Fruit fly (Drosophila melanogaster) whole organism, prepupa: ENCODE results near the gene Kaz1-ORFB.

Experiments used
- CG11294 ChIP-seq: fragments of 200-800 bp; sonication (Bioruptor generic); IDR thresholded peaks from 2 replicates; pipeline ENCODE4 v1.3.6; 2022; ENCODE audit warnings: missing biosample characterization, missing genetic modification characterization
- CG11762 ChIP-seq: fragments of 200-800 bp; sonication (Bioruptor generic); optimal IDR thresholded peaks from 3 replicates; lab custom pipeline; 2016; ENCODE audit warnings: missing biosample characterization, missing genetic modification characterization; ENCODE audit not compliant: insufficient read depth
- CG15336 ChIP-seq: fragments of 200-800 bp; sonication (Bioruptor generic); IDR thresholded peaks from 2 replicates; pipeline ENCODE4 v1.3.6; 2022; ENCODE audit warnings: missing biosample characterization, missing genetic modification characterization
- CG1621 ChIP-seq: fragments of 200-800 bp; sonication (Bioruptor generic); optimal IDR thresholded peaks from 3 replicates; lab custom pipeline; 2018; ENCODE audit warnings: missing biosample characterization, mild to moderate bottlenecking, missing genetic modification characterization
- CG3032 ChIP-seq: fragments of 200-800 bp; optimal IDR thresholded peaks from 2 replicates; lab custom pipeline; 2019; ENCODE audit warnings: missing biosample characterization, mild to moderate bottlenecking, missing genetic modification characterization, moderate library complexity
- CG31627 ChIP-seq: fragments of 200-800 bp; sonication (Bioruptor generic); optimal IDR thresholded peaks from 3 replicates; lab custom pipeline; 2016; ENCODE audit warnings: missing biosample characterization, missing genetic modification characterization
- CG32006 ChIP-seq: fragments of 200-800 bp; sonication (Bioruptor generic); optimal IDR thresholded peaks from 3 replicates; lab custom pipeline; 2017; ENCODE audit warnings: missing biosample characterization, mild to moderate bottlenecking, missing genetic modification characterization
- CG34406 ChIP-seq: fragments of 200-800 bp; sonication (Bioruptor generic); optimal IDR thresholded peaks from 3 replicates; lab custom pipeline; 2016; ENCODE audit warnings: missing biosample characterization, missing genetic modification characterization
- CG3919 ChIP-seq: fragments of 200-800 bp; sonication (Bioruptor generic); optimal IDR thresholded peaks from 3 replicates; lab custom pipeline; 2016; ENCODE audit warnings: missing biosample characterization, missing genetic modification characterization
- CG6163 ChIP-seq: fragments of 200-800 bp; sonication (Bioruptor generic); IDR thresholded peaks from 3 replicates; pipeline ENCODE4 v1.3.6; 2022; ENCODE audit warnings: missing biosample characterization, missing genetic modification characterization
- CG6792 ChIP-seq: fragments of 200-800 bp; sonication (Bioruptor generic); optimal IDR thresholded peaks from 3 replicates; lab custom pipeline; 2016; ENCODE audit warnings: missing biosample characterization, missing genetic modification characterization
- CG6808 ChIP-seq: fragments of 200-800 bp; sonication (Bioruptor generic); optimal IDR thresholded peaks from 3 replicates; lab custom pipeline; 2017; ENCODE audit warnings: missing biosample characterization, missing genetic modification characterization, mild to moderate bottlenecking, moderate library complexity, missing genetic modification reagents
- CG6854 ChIP-seq: fragments of 200-800 bp; sonication (Bioruptor generic); optimal IDR thresholded peaks from 2 replicates; lab custom pipeline; 2017; ENCODE audit warnings: missing biosample characterization, mild to moderate bottlenecking, missing genetic modification characterization
- CG7368 ChIP-seq: fragments of 200-800 bp; sonication (Bioruptor generic); optimal IDR thresholded peaks from 3 replicates; lab custom pipeline; 2016; ENCODE audit warnings: missing biosample characterization, missing genetic modification characterization
- CG8119 ChIP-seq: fragments of 200-800 bp; sonication (Bioruptor generic); IDR thresholded peaks from 3 replicates; pipeline ENCODE4 v1.3.6; 2022; ENCODE audit warnings: missing biosample characterization, missing genetic modification characterization
- CG8319 ChIP-seq: fragments of 200-800 bp; sonication (Bioruptor generic); optimal IDR thresholded peaks from 3 replicates; lab custom pipeline; 2016; ENCODE audit warnings: missing biosample characterization, missing genetic modification characterization
- CG8632 ChIP-seq: fragments of 200-800 bp; sonication (Bioruptor generic); optimal IDR thresholded peaks from 3 replicates; lab custom pipeline; 2016; ENCODE audit warnings: missing biosample characterization, missing genetic modification characterization
- CG9139 ChIP-seq: fragments of 200-800 bp; sonication (Bioruptor generic); optimal IDR thresholded peaks from 3 replicates; lab custom pipeline; 2017; ENCODE audit warnings: missing biosample characterization, mild to moderate bottlenecking, missing genetic modification characterization
- Eip75B ChIP-seq: fragments of 200-800 bp; sonication (Bioruptor generic); optimal IDR thresholded peaks from 3 replicates; lab custom pipeline; 2016; ENCODE audit warnings: missing biosample characterization, missing genetic modification characterization
- Eip78C ChIP-seq: fragments of 200-800 bp; sonication (Bioruptor generic); peaks from one replicate; lab custom pipeline; 2016; ENCODE audit warnings: missing biosample characterization, missing genetic modification characterization
- Eip93F ChIP-seq: fragments of 200-800 bp; sonication (Bioruptor generic); optimal IDR thresholded peaks from 2 replicates; lab custom pipeline; 2016; ENCODE audit warnings: missing biosample characterization, mild to moderate bottlenecking, missing genetic modification characterization
- Ets21C ChIP-seq: fragments of 200-800 bp; sonication (Bioruptor generic); optimal IDR thresholded peaks from 3 replicates; lab custom pipeline; 2016; ENCODE audit warnings: missing biosample characterization, missing genetic modification characterization
- Ets96B ChIP-seq: fragments of 200-800 bp; optimal IDR thresholded peaks from 2 replicates; lab custom pipeline; 2019; ENCODE audit warnings: missing biosample characterization, mild to moderate bottlenecking, missing genetic modification characterization, moderate library complexity
- Gug ChIP-seq: fragments of 200-800 bp; sonication (Bioruptor generic); IDR thresholded peaks from 2 replicates; pipeline ENCODE4 v1.3.6; 2022; ENCODE audit warnings: missing biosample characterization, missing genetic modification characterization
- Hr39 ChIP-seq: fragments of 200-800 bp; sonication (Bioruptor generic); optimal IDR thresholded peaks from 2 replicates; lab custom pipeline; 2016; ENCODE audit warnings: missing biosample characterization, missing genetic modification characterization
- Hr4 ChIP-seq: fragments of 200-800 bp; sonication (Bioruptor generic); optimal IDR thresholded peaks from 3 replicates; lab custom pipeline; 2016; ENCODE audit warnings: missing biosample characterization, missing genetic modification characterization
- Lpt ChIP-seq: fragments of 200-800 bp; sonication (Bioruptor generic); optimal IDR thresholded peaks from 3 replicates; lab custom pipeline; 2016; ENCODE audit warnings: missing biosample characterization, missing genetic modification characterization
- Met ChIP-seq: fragments of 200-800 bp; sonication (Bioruptor generic); optimal IDR thresholded peaks from 3 replicates; lab custom pipeline; 2016; ENCODE audit warnings: missing biosample characterization, missing genetic modification characterization
- OdsH ChIP-seq: fragments of 200-800 bp; sonication (Bioruptor generic); optimal IDR thresholded peaks from 3 replicates; lab custom pipeline; 2016; ENCODE audit warnings: missing biosample characterization, missing genetic modification characterization
- Smox ChIP-seq: fragments of 200-800 bp; sonication (Bioruptor generic); optimal IDR thresholded peaks from 3 replicates; lab custom pipeline; 2016; ENCODE audit warnings: missing biosample characterization, missing genetic modification characterization
- Sox102F ChIP-seq: fragments of 200-800 bp; sonication (Bioruptor generic); optimal IDR thresholded peaks from 2 replicates; lab custom pipeline; 2016; ENCODE audit warnings: missing biosample characterization, mild to moderate bottlenecking, missing genetic modification characterization
- Sox15 ChIP-seq: fragments of 200-800 bp; sonication (Bioruptor generic); optimal IDR thresholded peaks from 3 replicates; lab custom pipeline; 2016; ENCODE audit warnings: missing biosample characterization, missing genetic modification characterization
- acj6 ChIP-seq: fragments of 200-800 bp; sonication (Bioruptor generic); optimal IDR thresholded peaks from 3 replicates; lab custom pipeline; 2016; ENCODE audit warnings: missing biosample characterization, missing genetic modification characterization
- cyc ChIP-seq: fragments of 200-800 bp; sonication (Bioruptor generic); optimal IDR thresholded peaks from 3 replicates; lab custom pipeline; 2016; ENCODE audit warnings: missing biosample characterization, missing genetic modification characterization
- dac ChIP-seq: fragments of 200-800 bp; sonication (Bioruptor generic); optimal IDR thresholded peaks from 2 replicates; lab custom pipeline; 2017; ENCODE audit warnings: missing biosample characterization, mild to moderate bottlenecking, missing genetic modification characterization
- dsx ChIP-seq: fragments of 200-800 bp; optimal IDR thresholded peaks from 3 replicates; lab custom pipeline; 2019; ENCODE audit warnings: missing biosample characterization, mild to moderate bottlenecking, missing genetic modification characterization, moderate library complexity; ENCODE audit not compliant: poor library complexity, severe bottlenecking
- eg ChIP-seq: fragments of 200-800 bp; sonication (Bioruptor generic); IDR thresholded peaks from 3 replicates; pipeline ENCODE4 v1.3.6; 2022; ENCODE audit warnings: missing biosample characterization, missing genetic modification characterization
- esn ChIP-seq: fragments of 200-800 bp; sonication (Bioruptor generic); optimal IDR thresholded peaks from 2 replicates; lab custom pipeline; 2016; ENCODE audit warnings: missing biosample characterization, mild to moderate bottlenecking, missing genetic modification characterization, moderate library complexity
- fd85E ChIP-seq: fragments of 200-800 bp; sonication (Bioruptor generic); optimal IDR thresholded peaks from 3 replicates; lab custom pipeline; 2016; ENCODE audit warnings: missing biosample characterization, missing genetic modification characterization
- fkh ChIP-seq: fragments of 200-800 bp; sonication (Bioruptor generic); optimal IDR thresholded peaks from 3 replicates; lab custom pipeline; 2017; ENCODE audit warnings: missing biosample characterization, mild to moderate bottlenecking, missing genetic modification characterization, moderate library complexity
- lz ChIP-seq: fragments of 200-800 bp; sonication (Bioruptor generic); optimal IDR thresholded peaks from 3 replicates; lab custom pipeline; 2016; ENCODE audit warnings: missing biosample characterization, missing genetic modification characterization
- net ChIP-seq: fragments of 200-800 bp; sonication (Bioruptor generic); optimal IDR thresholded peaks from 3 replicates; lab custom pipeline; 2016; ENCODE audit warnings: missing biosample characterization, missing genetic modification characterization
- pdm3 ChIP-seq: fragments of 200-800 bp; sonication (Bioruptor generic); optimal IDR thresholded peaks from 3 replicates; lab custom pipeline; 2016; ENCODE audit warnings: missing biosample characterization, missing genetic modification characterization
- salr ChIP-seq, 2 experiments: fragments of 200-800 bp; sonication (Bioruptor generic); optimal IDR thresholded peaks; 3 replicates each; lab custom pipeline; 2016 to 2018; ENCODE audit warnings: missing biosample characterization in 2 of 2, missing genetic modification characterization in 2 of 2, mild to moderate bottlenecking in 1 of 2
- spab ChIP-seq: fragments of 200-800 bp; sonication (Bioruptor generic); optimal IDR thresholded peaks from 2 replicates; lab custom pipeline; 2017; ENCODE audit warnings: missing biosample characterization, mild to moderate bottlenecking, missing genetic modification characterization, missing genetic modification reagents
- ss ChIP-seq, 2 experiments: fragments of 200-800 bp; sonication (Bioruptor generic); optimal IDR thresholded peaks; 2 replicates in 1 of 2; 3 replicates in 1 of 2; lab custom pipeline; 2017 to 2018; ENCODE audit warnings: mild to moderate bottlenecking in 2 of 2, missing biosample characterization in 2 of 2, missing genetic modification characterization in 2 of 2, moderate library complexity in 1 of 2
- svp ChIP-seq: fragments of 200-800 bp; sonication (Bioruptor generic); peaks from one replicate; lab custom pipeline; 2016; ENCODE audit warnings: missing biosample characterization, missing genetic modification characterization
- topi ChIP-seq: fragments of 200-800 bp; sonication (Bioruptor generic); optimal IDR thresholded peaks from 3 replicates; lab custom pipeline; 2016; ENCODE audit warnings: missing biosample characterization, missing genetic modification characterization
- vri ChIP-seq: fragments of 200-800 bp; sonication (Bioruptor generic); optimal IDR thresholded peaks from 3 replicates; lab custom pipeline; 2016; ENCODE audit warnings: missing biosample characterization, mild to moderate bottlenecking, missing genetic modification characterization

Kaz1-ORFB gene

dm6 chr3L:177938-178337 is 38.5 kb upstream of the Kaz1-ORFB start:
- TF ChIP-seq fkh (GFP tag; lab: Kevin White, UChicago) (peak; percentile 11), CG8119 (no peak), CG1621 (tag; lab: Kevin White, UChicago) (peak; percentile 83), dsx (GFP tag; lab: Kevin White, UChicago) (peak; percentile 9), eg (0 out of 3 replicates have a peak, but pooled peaks have one; percentile 28), ss (GFP tag; optimal IDR thresholded peaks at IDR 0.05; lab: Kevin White, UChicago) (peak; percentile 23 to 62), Eip78C (GFP tag; lab: Kevin White, UChicago) (peak; percentile 46), topi (GFP tag; lab: Kevin White, UChicago) (no peak)

- TF ChIP-seq Eip75B, result no peak
- no peak for TF ChIP-seq topi (GFP tag; lab: Kevin White, UChicago)
- TF ChIP-seq dac (GFP tag; lab: Kevin White, UChicago), result no peak
- TF ChIP-seq Gug (GFP tag; lab: Robert Waterston, UW), result no peak
- no peak for TF ChIP-seq CG32006
- 0 out of 3 replicates have a peak, but pooled peaks have one; percentile 16 for TF ChIP-seq eg
- TF ChIP-seq CG6854 (GFP tag; lab: Kevin White, UChicago), result peak; percentile 17
- no peak for TF ChIP-seq Ets96B
- TF ChIP-seq CG8319 (GFP tag; lab: Kevin White, UChicago), result no peak
- TF ChIP-seq acj6 (GFP tag; lab: Kevin White, UChicago), result no peak
- no peak for TF ChIP-seq CG1621 (tag; lab: Kevin White, UChicago)
- TF ChIP-seq Smox (GFP tag; lab: Kevin White, UChicago), result no peak
- TF ChIP-seq vri, result peak; percentile 68
- TF ChIP-seq CG6808 (GFP tag; lab: Kevin White, UChicago), result no peak
- TF ChIP-seq CG15336 (GFP tag; lab: Robert Waterston, UW), result no peak
- no peak for TF ChIP-seq salr (GFP tag; optimal IDR thresholded peaks at IDR 0.05; lab: Kevin White, UChicago)
- TF ChIP-seq Met (GFP tag; lab: Kevin White, UChicago), result no peak
- TF ChIP-seq Hr4, result no peak
- no peak for TF ChIP-seq Sox102F
- peak; percentile 21 for TF ChIP-seq Lpt (GFP tag; lab: Kevin White, UChicago)
- no peak for TF ChIP-seq ss (GFP tag; optimal IDR thresholded peaks at IDR 0.05; lab: Kevin White, UChicago)
- TF ChIP-seq Ets21C (GFP tag; lab: Kevin White, UChicago), result no peak
- no peak for TF ChIP-seq pdm3 (GFP tag; lab: Kevin White, UChicago)
- TF ChIP-seq lz (GFP tag; lab: Kevin White, UChicago), result no peak
- TF ChIP-seq CG8632 (GFP tag; lab: Kevin White, UChicago), result no peak
- TF ChIP-seq Sox15 (GFP tag; lab: Kevin White, UChicago), result no peak
- TF ChIP-seq CG31627 (GFP tag; lab: Kevin White, UChicago), result no peak
- TF ChIP-seq Eip78C (GFP tag; lab: Kevin White, UChicago), result no peak
- TF ChIP-seq CG6792 (GFP tag; lab: Kevin White, UChicago), result no peak
- TF ChIP-seq OdsH (GFP tag; lab: Kevin White, UChicago), result no peak
- TF ChIP-seq CG34406 (GFP tag; lab: Kevin White, UChicago), result no peak
- TF ChIP-seq cyc (GFP tag; lab: Kevin White, UChicago), result no peak
- TF ChIP-seq spab, result no peak
- TF ChIP-seq fd85E, result no peak
- no peak for TF ChIP-seq CG7368 (GFP tag; lab: Kevin White, UChicago)
- no peak for TF ChIP-seq CG9139 (GFP tag; lab: Kevin White, UChicago)
- no peak for TF ChIP-seq Hr39 (GFP tag; lab: Kevin White, UChicago)
- no peak for TF ChIP-seq net (GFP tag; lab: Kevin White, UChicago)
- TF ChIP-seq svp, result no peak
- TF ChIP-seq Eip93F (GFP tag; lab: Kevin White, UChicago), result no peak
- TF ChIP-seq CG6163 (GFP tag; lab: Robert Waterston, UW), result 0 out of 3 replicates have a peak, but pooled peaks have one; percentile 24
- TF ChIP-seq esn (GFP tag; lab: Kevin White, UChicago), result no peak
- peak; percentile 30 for TF ChIP-seq fkh (GFP tag; lab: Kevin White, UChicago)
- no peak for TF ChIP-seq CG11294 (GFP tag; lab: Robert Waterston, UW)
- no peak for TF ChIP-seq CG3032 (tag; lab: Kevin White, UChicago)
- no peak for TF ChIP-seq dsx (GFP tag; lab: Kevin White, UChicago)
- TF ChIP-seq CG3919 (GFP tag; lab: Kevin White, UChicago), result no peak
- TF ChIP-seq CG8119, result no peak
- no peak for TF ChIP-seq CG11762 (GFP tag; lab: Kevin White, UChicago)
Observed at dm6 chr3L:178445-178844, 38.0 kb upstream of the Kaz1-ORFB start.
